Worm (Caenorhabditis elegans) whole organism, L4 larva: ENCODE data around the gene add-2.

Source experiments
- F26F4.8 ChIP-seq: fragments of 200-800 bp; sonication (Bioruptor generic); conservative IDR thresholded peaks from 2 replicates; pipeline ENCODE4 v1.3.6; 2022; ENCODE audit warnings: missing genetic modification characterization, missing compliant biosample characterization
- F37D6.2 ChIP-seq: sonication (generic microtip); optimal IDR thresholded peaks from 2 replicates; lab custom pipeline; 2016; ENCODE audit warnings: mild to moderate bottlenecking, missing genetic modification characterization, missing compliant biosample characterization
- R02D3.7 ChIP-seq: fragments of 150-350 bp; sonication (generic microtip); optimal IDR thresholded peaks from 3 replicates; lab custom pipeline; 2014; ENCODE audit warnings: missing biosample characterization, missing genetic modification characterization
- T20F7.1 ChIP-seq: fragments of 200-800 bp; sonication (Bioruptor generic); optimal IDR thresholded peaks from 2 replicates; lab custom pipeline; 2018; ENCODE audit warnings: mild to moderate bottlenecking, missing genetic modification characterization, missing compliant biosample characterization
- Y75B8A.6 ChIP-seq: fragments of 200-800 bp; sonication (Bioruptor generic); IDR thresholded peaks from 2 replicates; pipeline ENCODE4 v1.3.6; 2022; ENCODE audit warnings: missing genetic modification reagents, missing genetic modification characterization, missing compliant biosample characterization
- aha-1 ChIP-seq: fragments of 150-350 bp; peaks from one replicate; lab custom pipeline; 2014; ENCODE audit warnings: missing biosample characterization, missing genetic modification characterization
- attf-4 ChIP-seq: sonication (generic microtip); optimal IDR thresholded peaks from 3 replicates; lab custom pipeline; 2017; ENCODE audit warnings: missing biosample characterization, missing genetic modification characterization
- ceh-28 ChIP-seq: fragments of 150-350 bp; optimal IDR thresholded peaks from 2 replicates; lab custom pipeline; 2014; ENCODE audit warnings: missing biosample characterization, missing genetic modification reagents, missing genetic modification characterization
- ceh-62 ChIP-seq: sonication (generic microtip); optimal IDR thresholded peaks from 2 replicates; lab custom pipeline; 2017; ENCODE audit warnings: missing biosample characterization, missing genetic modification characterization
- ceh-82 ChIP-seq: sonication (generic microtip); optimal IDR thresholded peaks from 2 replicates; lab custom pipeline; 2017; ENCODE audit warnings: missing biosample characterization, missing genetic modification characterization
- ces-1 ChIP-seq: fragments of 150-350 bp; sonication (generic microtip); optimal IDR thresholded peaks from 4 replicates; lab custom pipeline; 2014; ENCODE audit warnings: missing biosample characterization, missing genetic modification reagents, missing genetic modification characterization
- ctbp-1 ChIP-seq: fragments of 200-800 bp; sonication (Bioruptor generic); IDR thresholded peaks from 2 replicates; pipeline ENCODE4 v1.3.6; 2022; ENCODE audit warnings: missing genetic modification reagents, missing genetic modification characterization, missing compliant biosample characterization
- daf-12 ChIP-seq: fragments of 150-350 bp; optimal IDR thresholded peaks from 2 replicates; lab custom pipeline; 2014; ENCODE audit warnings: missing biosample characterization, missing genetic modification reagents, missing genetic modification characterization
- daf-16 ChIP-seq, 3 experiments: sonication (generic microtip); optimal IDR thresholded peaks; 2 replicates each; lab custom pipeline; 2016 to 2017; ENCODE audit warnings: missing genetic modification characterization in 3 of 3, missing genetic modification reagents in 3 of 3, mild to moderate bottlenecking in 2 of 3, missing compliant biosample characterization in 2 of 3, missing biosample characterization in 1 of 3, moderate library complexity in 1 of 3
- dmd-6 ChIP-seq: fragments of 200-800 bp; sonication (Bioruptor generic); IDR thresholded peaks from 2 replicates; pipeline ENCODE4 v1.3.6; 2022; ENCODE audit warnings: missing genetic modification reagents, missing genetic modification characterization, missing compliant biosample characterization
- dpl-1 ChIP-seq: fragments of 150-350 bp; optimal IDR thresholded peaks from 2 replicates; lab custom pipeline; 2014; ENCODE audit warnings: missing biosample characterization, missing genetic modification reagents, missing genetic modification characterization
- dve-1 ChIP-seq: sonication (generic microtip); optimal IDR thresholded peaks from 2 replicates; lab custom pipeline; 2017; ENCODE audit warnings: antibody characterized with exemption, mild to moderate bottlenecking, missing genetic modification characterization, missing compliant biosample characterization; ENCODE audit not compliant: insufficient read depth
- egl-27 ChIP-seq: sonication (generic microtip); optimal IDR thresholded peaks from 3 replicates; lab custom pipeline; 2017; ENCODE audit warnings: missing biosample characterization, missing genetic modification reagents, missing genetic modification characterization
- fkh-10 ChIP-seq: fragments of 150-350 bp; optimal IDR thresholded peaks from 2 replicates; lab custom pipeline; 2014; ENCODE audit warnings: missing biosample characterization, missing genetic modification reagents, missing genetic modification characterization
- hif-1 ChIP-seq, 2 experiments: sonication (generic microtip); optimal IDR thresholded peaks; 2 replicates each; lab custom pipeline; 2016 to 2017; ENCODE audit warnings: missing compliant biosample characterization in 2 of 2, missing genetic modification characterization in 2 of 2, missing genetic modification reagents in 2 of 2, missing genotype in 2 of 2, mild to moderate bottlenecking in 1 of 2
- hlh-11 ChIP-seq: fragments of 200-800 bp; sonication (Bioruptor generic); optimal IDR thresholded peaks from 2 replicates; lab custom pipeline; 2018; ENCODE audit warnings: mild to moderate bottlenecking, missing genetic modification characterization, missing compliant biosample characterization
- hlh-30 ChIP-seq: sonication (generic microtip); optimal IDR thresholded peaks from 2 replicates; lab custom pipeline; 2017; ENCODE audit warnings: antibody characterized with exemption, mild to moderate bottlenecking, missing genetic modification characterization, missing compliant biosample characterization; ENCODE audit not compliant: insufficient read depth
- hmg-1.1 ChIP-seq: fragments of 200-800 bp; sonication (Bioruptor generic); IDR thresholded peaks from 2 replicates; pipeline ENCODE4 v1.3.6; 2022; ENCODE audit warnings: missing genetic modification reagents, missing genetic modification characterization, missing compliant biosample characterization
- lim-7 ChIP-seq: fragments of 200-800 bp; sonication (Bioruptor generic); IDR thresholded peaks from 2 replicates; pipeline ENCODE4 v1.3.6; 2022; ENCODE audit warnings: missing genetic modification characterization, missing compliant biosample characterization
- lin-1 ChIP-seq: fragments of 200-800 bp; sonication (Bioruptor generic); IDR thresholded peaks from 2 replicates; pipeline ENCODE4 v1.3.6; 2022; ENCODE audit warnings: missing genetic modification reagents, missing genetic modification characterization, missing compliant biosample characterization
- lsy-2 ChIP-seq, 2 experiments: fragments of 150-350 bp in 1 of 2; sonication (generic microtip) in 1 of 2; optimal IDR thresholded peaks; 2 replicates each; lab custom pipeline; 2014 to 2017; ENCODE audit warnings: missing biosample characterization in 2 of 2, missing genetic modification characterization in 2 of 2
- mdl-1 ChIP-seq, 2 experiments: fragments of 150-350 bp in 1 of 2; sonication (generic microtip) in 1 of 2; optimal IDR thresholded peaks; 2 replicates each; lab custom pipeline; 2014 to 2017; ENCODE audit warnings: missing biosample characterization in 2 of 2, missing genetic modification characterization in 2 of 2
- mep-1 ChIP-seq: fragments of 150-350 bp; sonication (generic microtip); optimal IDR thresholded peaks from 3 replicates; lab custom pipeline; 2014; ENCODE audit warnings: missing biosample characterization, missing genetic modification characterization
- mes-2 ChIP-seq: sonication (generic microtip); optimal IDR thresholded peaks from 2 replicates; lab custom pipeline; 2016; ENCODE audit warnings: missing genotype, mild to moderate bottlenecking, missing genetic modification characterization, missing compliant biosample characterization; ENCODE audit not compliant: poor library complexity, severe bottlenecking
- nhr-11 ChIP-seq: fragments of 150-350 bp; optimal IDR thresholded peaks from 2 replicates; lab custom pipeline; 2014; ENCODE audit warnings: missing biosample characterization, missing genetic modification characterization
- nhr-42 ChIP-seq: fragments of 200-800 bp; sonication (Bioruptor generic); IDR thresholded peaks from 2 replicates; pipeline ENCODE4 v1.3.6; 2022; ENCODE audit warnings: missing genetic modification characterization, missing compliant biosample characterization
- nhr-6 ChIP-seq: fragments of 150-350 bp; optimal IDR thresholded peaks from 2 replicates; lab custom pipeline; 2014; ENCODE audit warnings: missing biosample characterization, missing genetic modification characterization
- pqm-1 ChIP-seq: sonication (generic microtip); optimal IDR thresholded peaks from 2 replicates; lab custom pipeline; 2017; ENCODE audit warnings: missing biosample characterization, missing genetic modification characterization
- rbr-2 ChIP-seq: sonication (generic microtip); optimal IDR thresholded peaks from 2 replicates; lab custom pipeline; 2016; ENCODE audit warnings: missing genotype, missing genetic modification characterization, missing compliant biosample characterization
- saeg-2 ChIP-seq: fragments of 200-800 bp; sonication (Bioruptor generic); IDR thresholded peaks from 2 replicates; pipeline ENCODE4 v1.3.6; 2022; ENCODE audit warnings: missing genetic modification reagents, missing genetic modification characterization, missing compliant biosample characterization
- set-16 ChIP-seq: fragments of 200-800 bp; sonication (Bioruptor generic); IDR thresholded peaks from 2 replicates; pipeline ENCODE4 v1.3.6; 2022; ENCODE audit warnings: missing genetic modification reagents, missing genetic modification characterization, missing compliant biosample characterization
- skn-1 ChIP-seq: fragments of 150-350 bp; optimal IDR thresholded peaks from 2 replicates; lab custom pipeline; 2014; ENCODE audit warnings: missing biosample characterization, missing genetic modification characterization
- unc-62 ChIP-seq, 3 experiments: fragments of 150-350 bp in 1 of 3; sonication (generic microtip); optimal IDR thresholded peaks in 2 of 3; peaks in 1 of 3; 1 replicate in 1 of 3; 2 replicates in 2 of 3; lab custom pipeline; 2014 to 2017; ENCODE audit warnings: missing biosample characterization in 3 of 3, missing genetic modification characterization in 3 of 3, missing genetic modification reagents in 3 of 3, missing genotype in 1 of 3
- vab-7 ChIP-seq: fragments of 200-800 bp; sonication (Bioruptor generic); IDR thresholded peaks from 2 replicates; pipeline ENCODE4 v1.3.6; 2022; ENCODE audit warnings: missing genetic modification reagents, missing genetic modification characterization, missing compliant biosample characterization
- zfp-2 ChIP-seq: sonication (generic microtip); optimal IDR thresholded peaks from 2 replicates; lab custom pipeline; 2016; ENCODE audit warnings: mild to moderate bottlenecking, missing genetic modification characterization, missing compliant biosample characterization
- ztf-11 ChIP-seq: fragments of 150-350 bp; optimal IDR thresholded peaks from 2 replicates; lab custom pipeline; 2014; ENCODE audit warnings: missing biosample characterization, missing genetic modification characterization

add-2 gene

DNA sequence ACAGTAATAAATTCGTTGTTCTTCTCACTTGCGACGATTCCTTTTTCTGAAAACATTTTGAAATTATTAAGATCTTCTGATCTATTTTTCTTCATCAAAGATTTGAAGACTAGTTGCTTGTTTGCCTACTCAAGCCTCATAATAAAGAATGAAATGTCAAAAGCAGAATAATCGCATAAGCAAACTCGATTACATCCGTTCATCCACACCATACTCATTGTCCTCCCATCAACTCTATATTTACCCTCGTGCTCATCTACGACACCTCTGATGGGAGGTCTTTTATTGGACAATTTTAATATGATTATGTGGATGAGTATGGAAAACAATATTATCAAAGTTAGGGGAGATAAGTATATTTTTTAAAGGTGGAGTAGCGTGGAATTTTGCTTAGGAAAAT lies 20.6 kb upstream of the add-2 start:
- no peak for TF ChIP-seq ceh-62 (tag; lab: Kevin White, UChicago)
- TF ChIP-seq aha-1 = peak; percentile 13

DNA sequence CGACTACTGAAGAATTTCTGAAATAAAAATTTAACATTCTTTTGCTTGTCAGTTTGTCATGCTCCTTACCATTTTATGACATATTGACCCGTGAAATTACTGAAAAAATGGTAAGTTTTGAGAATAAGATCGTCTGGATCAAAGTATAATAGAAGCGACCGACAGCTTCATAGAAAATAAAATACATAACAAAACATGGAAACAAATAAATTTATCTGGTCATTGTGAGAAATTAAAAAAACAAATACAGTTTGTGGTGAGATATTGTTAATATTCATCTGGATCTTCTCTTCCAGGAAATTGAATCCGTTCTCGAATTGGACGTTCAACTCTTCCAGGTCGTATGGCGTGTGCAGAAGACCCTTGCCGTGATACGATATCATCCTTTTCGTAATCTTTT lies 18.9 kb upstream of the add-2 start, which contains the start of gene pkc-1:
Gene pkc-1, minus strand, starts transcription at position 101 of the 400 bp plus-strand sequence.
- TF ChIP-seq skn-1 (no peak), T20F7.1 (GFP tag; lab: Kevin White, UChicago) (no peak), ces-1 (no peak), R02D3.7 (tag; lab: Kevin White, UChicago) (no peak), aha-1 (peak; percentile 52)

DNA sequence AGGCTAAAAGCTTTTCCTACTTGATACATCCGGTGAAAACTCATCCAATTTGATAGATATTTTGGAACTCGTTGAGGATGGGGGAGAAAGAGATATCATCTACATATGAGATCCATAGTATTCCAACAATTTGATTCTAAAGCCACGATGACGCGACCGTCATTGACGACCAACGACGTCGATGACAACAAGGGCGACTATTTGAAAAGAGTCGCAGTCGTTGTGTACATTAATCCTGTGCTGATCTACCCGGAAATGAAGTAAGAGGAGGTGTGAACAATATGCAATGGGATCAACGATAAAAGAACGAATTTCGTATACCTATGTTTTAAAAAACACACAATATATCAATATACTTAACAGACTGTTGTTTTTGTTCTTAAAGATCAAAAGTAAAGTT lies 14.9 kb upstream of the add-2 start:
- TF ChIP-seq unc-62 (GFP tag; optimal IDR thresholded peaks at IDR 0.05 in 1 of 2; lab: Kevin White, UChicago) (no peak), unc-62 (tag; optimal IDR thresholded peaks at IDR 0.05; lab: Kevin White, UChicago) (no peak), set-16 (no peak), Y75B8A.6 (GFP tag; lab: Robert Waterston, UW) (no peak), hlh-11 (tag; lab: Kevin White, UChicago) (no peak), dmd-6 (GFP tag; lab: Robert Waterston, UW) (no peak), pqm-1 (tag; lab: Kevin White, UChicago) (no peak), ceh-28 (tag; lab: Kevin White, UChicago) (no peak), daf-12 (tag; lab: Kevin White, UChicago) (no peak), lin-1 (GFP tag; lab: Robert Waterston, UW) (no peak), nhr-42 (GFP tag; lab: Robert Waterston, UW) (no peak), mes-2 (tag; lab: Kevin White, UChicago) (no peak)

DNA sequence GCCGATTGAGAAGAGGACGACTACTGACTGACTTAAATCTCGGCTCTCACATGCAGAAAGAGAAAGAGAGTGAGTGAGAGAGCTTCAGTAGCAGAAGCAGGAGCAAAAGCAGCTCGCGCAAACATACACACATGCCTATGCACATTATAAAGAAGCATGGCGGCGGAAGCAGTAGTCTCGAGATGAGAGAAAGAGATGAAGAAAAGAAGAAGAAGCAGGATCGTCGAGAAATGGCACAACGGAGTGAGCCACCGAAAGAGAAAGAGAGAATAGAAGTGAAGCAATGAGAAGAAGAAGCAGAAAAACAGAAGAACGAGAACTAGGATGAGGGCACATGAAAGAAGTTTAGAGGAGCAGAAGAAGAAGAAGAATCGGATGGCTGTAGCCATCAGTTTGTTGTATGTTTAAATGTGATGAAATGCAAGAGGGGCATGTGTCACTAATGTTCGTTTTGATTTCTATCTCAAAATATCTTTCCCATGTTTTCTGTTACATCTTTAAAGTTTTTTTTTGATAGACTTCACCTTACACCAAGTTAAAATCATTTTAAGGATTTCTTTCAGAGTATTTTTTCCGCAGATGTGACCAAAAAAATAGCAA lies 13.8 kb upstream of the add-2 start:
- TF ChIP-seq hlh-30 (peak; percentile 86), nhr-42 (GFP tag; lab: Robert Waterston, UW) (no peak), F37D6.2 (tag; lab: Kevin White, UChicago) (peak; percentile 59), mes-2 (tag; lab: Kevin White, UChicago) (peak; percentile 34), fkh-10 (peak; percentile 93), mdl-1 (tag; optimal IDR thresholded peaks at IDR 0.05; lab: Kevin White, UChicago) (peak in 1 of 2 experiments; percentile 90), rbr-2 (peak; percentile 76), F26F4.8 (GFP tag; lab: Robert Waterston, UW) (no peak), lsy-2 (tag; optimal IDR thresholded peaks at IDR 0.05; lab: Kevin White, UChicago) (peak; percentile 28 to 49), mep-1 (tag; lab: Kevin White, UChicago) (peak; percentile 31), daf-16 (GFP tag; optimal IDR thresholded peaks at IDR 0.05; lab: Kevin White, UChicago) (peak in 1 of 2 experiments; percentile 33), daf-16 (tag; optimal IDR thresholded peaks at IDR 0.05; lab: Kevin White, UChicago) (no peak), R02D3.7 (tag; lab: Kevin White, UChicago) (no peak), T20F7.1 (GFP tag; lab: Kevin White, UChicago) (no peak), ces-1 (no peak), dve-1 (peak; percentile 3), nhr-6 (peak; percentile 39), unc-62 (GFP tag; optimal IDR thresholded peaks at IDR 0.05 in 1 of 2; lab: Kevin White, UChicago) (peak in 1 of 2 experiments; percentile 89), unc-62 (tag; optimal IDR thresholded peaks at IDR 0.05; lab: Kevin White, UChicago) (no peak), ceh-82 (tag; lab: Kevin White, UChicago) (no peak), lim-7 (GFP tag; lab: Robert Waterston, UW) (no peak), egl-27 (tag; lab: Kevin White, UChicago) (no peak), hlh-11 (tag; lab: Kevin White, UChicago) (peak; percentile 25), vab-7 (peak; percentile 24; the same call in 1 of the 2 replicates), nhr-11 (tag; lab: Kevin White, UChicago) (peak; percentile 83), ctbp-1 (GFP tag; lab: Robert Waterston, UW) (peak; percentile 81), hif-1 (tag; optimal IDR thresholded peaks at IDR 0.05; lab: Kevin White, UChicago) (peak in 1 of 2 experiments; percentile 5), attf-4 (no peak), hmg-1.1 (GFP tag; lab: Robert Waterston, UW) (peak; percentile 68), skn-1 (no peak), zfp-2 (tag; lab: Kevin White, UChicago) (no peak), ztf-11 (no peak), dpl-1 (GFP tag; lab: Kevin White, UChicago) (no peak), saeg-2 (GFP tag; lab: Robert Waterston, UW) (no peak)
